Fruit fly (Drosophila melanogaster) whole organism, embryonic: ENCODE measurements around the gene CG9286.

Source experiments
- Aef1 ChIP-seq: fragments of 200-800 bp; sonication (Bioruptor generic); IDR thresholded peaks from 3 replicates; pipeline ENCODE4 v1.3.6; 2022; ENCODE audit warnings: missing biosample characterization, missing genetic modification characterization
- Bgb ChIP-seq: fragments of 200-800 bp; sonication (Bioruptor generic); IDR thresholded peaks from 2 replicates; pipeline ENCODE4 v1.3.6; 2022; ENCODE audit warnings: missing biosample characterization, missing genetic modification characterization; ENCODE audit not compliant: partially characterized antibody
- C15 ChIP-seq: fragments of 200-800 bp; sonication (Bioruptor generic); IDR thresholded peaks from 3 replicates; pipeline ENCODE4 v1.3.6; 2022; ENCODE audit warnings: missing biosample characterization, missing genetic modification characterization
- CG10267 ChIP-seq: fragments of 200-800 bp; sonication (Bioruptor generic); optimal IDR thresholded peaks from 2 replicates; lab custom pipeline; 2018; ENCODE audit warnings: missing biosample characterization, mild to moderate bottlenecking, missing genetic modification characterization, moderate library complexity
- CG10462 ChIP-seq: fragments of 200-800 bp; sonication (Bioruptor generic); optimal IDR thresholded peaks from 2 replicates; lab custom pipeline; 2016; ENCODE audit warnings: missing biosample characterization, missing genetic modification characterization
- CG12219 ChIP-seq: fragments of 200-800 bp; sonication (Bioruptor generic); optimal IDR thresholded peaks from 3 replicates; lab custom pipeline; 2018; ENCODE audit warnings: missing biosample characterization, mild to moderate bottlenecking, missing genetic modification characterization
- CG13287 ChIP-seq: fragments of 200-800 bp; sonication (Bioruptor generic); IDR thresholded peaks from 2 replicates; pipeline ENCODE4 v1.3.6; 2022; ENCODE audit warnings: missing biosample characterization, missing genetic modification characterization; ENCODE audit not compliant: partially characterized antibody
- CG16779 ChIP-seq: fragments of 200-800 bp; sonication (Bioruptor generic); IDR thresholded peaks from 2 replicates; pipeline ENCODE4 v1.3.6; 2022; ENCODE audit warnings: missing biosample characterization, missing genetic modification characterization
- CG30020 ChIP-seq: fragments of 200-800 bp; optimal IDR thresholded peaks from 2 replicates; lab custom pipeline; 2019; ENCODE audit warnings: missing biosample characterization, mild to moderate bottlenecking, missing genetic modification characterization, moderate library complexity
- CG31224 ChIP-seq: fragments of 200-800 bp; sonication (Bioruptor generic); IDR thresholded peaks from 2 replicates; pipeline ENCODE4 v1.3.6; 2022; ENCODE audit warnings: missing biosample characterization, missing genetic modification characterization
- CG3163 ChIP-seq: fragments of 200-800 bp; sonication (Bioruptor generic); optimal IDR thresholded peaks from 3 replicates; lab custom pipeline; 2016; ENCODE audit warnings: missing biosample characterization, missing genetic modification characterization
- CG33213 ChIP-seq: fragments of 200-800 bp; sonication (Bioruptor generic); optimal IDR thresholded peaks from 3 replicates; lab custom pipeline; 2016; ENCODE audit warnings: missing biosample characterization, missing genetic modification characterization
- CG3407 ChIP-seq: fragments of 200-800 bp; sonication (Bioruptor generic); optimal IDR thresholded peaks from 2 replicates; lab custom pipeline; 2018; ENCODE audit warnings: missing biosample characterization, mild to moderate bottlenecking, missing genetic modification characterization
- CG4328 ChIP-seq: fragments of 200-800 bp; sonication (Bioruptor generic); optimal IDR thresholded peaks from 3 replicates; lab custom pipeline; 2017; ENCODE audit warnings: missing biosample characterization, missing genetic modification reagents, missing genetic modification characterization
- CG4360 ChIP-seq: fragments of 200-800 bp; sonication (Bioruptor generic); IDR thresholded peaks from 2 replicates; pipeline ENCODE4 v1.3.6; 2022; ENCODE audit warnings: missing biosample characterization, missing genetic modification characterization
- CG5180 ChIP-seq: fragments of 200-800 bp; sonication (Bioruptor generic); optimal IDR thresholded peaks from 3 replicates; lab custom pipeline; 2017; ENCODE audit warnings: missing biosample characterization, missing genetic modification characterization, mild to moderate bottlenecking, moderate library complexity, missing genetic modification reagents
- CG5245 ChIP-seq: fragments of 200-800 bp; sonication (Bioruptor generic); optimal IDR thresholded peaks from 3 replicates; lab custom pipeline; 2016; ENCODE audit warnings: missing biosample characterization, missing genetic modification characterization
- CG7556 ChIP-seq: fragments of 200-800 bp; sonication (Bioruptor generic); optimal IDR thresholded peaks from 2 replicates; lab custom pipeline; 2017; ENCODE audit warnings: missing biosample characterization, mild to moderate bottlenecking, missing genetic modification characterization
- CG8089 ChIP-seq: fragments of 200-800 bp; sonication (Bioruptor generic); optimal IDR thresholded peaks from 3 replicates; lab custom pipeline; 2016; ENCODE audit warnings: missing biosample characterization, missing genetic modification characterization
- CG8290 ChIP-seq, 3 experiments: fragments of 200-800 bp; sonication (Bioruptor generic); optimal IDR thresholded peaks; 2 replicates each; lab custom pipeline; 2016 to 2019; ENCODE audit warnings: missing biosample characterization in 3 of 3, missing genetic modification characterization in 3 of 3, mild to moderate bottlenecking in 2 of 3, moderate library complexity in 1 of 3
- CG9437 ChIP-seq: fragments of 200-800 bp; sonication (Bioruptor generic); optimal IDR thresholded peaks from 2 replicates; lab custom pipeline; 2018; ENCODE audit warnings: missing biosample characterization, mild to moderate bottlenecking, missing genetic modification characterization
- CkIIα-i1 ChIP-seq: fragments of 200-800 bp; sonication (Bioruptor generic); IDR thresholded peaks from 2 replicates; pipeline ENCODE4 v1.3.6; 2022; ENCODE audit warnings: missing biosample characterization, missing genetic modification characterization
- Dll ChIP-seq: fragments of 200-800 bp; sonication (Bioruptor generic); IDR thresholded peaks from 4 replicates; pipeline ENCODE4 v1.3.6; 2022; ENCODE audit warnings: missing biosample characterization, missing genetic modification characterization; ENCODE audit not compliant: partially characterized antibody
- Doc2 ChIP-seq: fragments of 200-800 bp; sonication (Bioruptor generic); IDR thresholded peaks from 2 replicates; pipeline ENCODE4 v1.3.6; 2022; ENCODE audit warnings: missing biosample characterization, missing genetic modification characterization
- HLH3B ChIP-seq: fragments of 200-800 bp; sonication (Bioruptor generic); IDR thresholded peaks from 2 replicates; pipeline ENCODE4 v1.3.6; 2022; ENCODE audit warnings: missing biosample characterization, missing genetic modification characterization
- Hr78 ChIP-seq, 2 experiments: fragments of 200-800 bp in 1 of 2; fragments of >200 bp in 1 of 2; sonication (Bioruptor generic) in 1 of 2; optimal IDR thresholded peaks; 2 replicates each; lab custom pipeline; 2017 to 2019; ENCODE audit warnings: missing biosample characterization in 2 of 2, missing genetic modification characterization in 2 of 2, mild to moderate bottlenecking in 1 of 2, moderate library complexity in 1 of 2
- Hsf ChIP-seq: fragments of 200-800 bp; sonication (Bioruptor generic); optimal IDR thresholded peaks from 3 replicates; lab custom pipeline; 2016; ENCODE audit warnings: missing biosample characterization, missing genetic modification characterization
- Med ChIP-seq: fragments of 200-800 bp; sonication (Bioruptor generic); peaks from one replicate; lab custom pipeline; 2016; ENCODE audit warnings: missing biosample characterization, missing genetic modification characterization, mild to moderate bottlenecking, inconsistent platforms, moderate library complexity
- Ptx1 ChIP-seq: fragments of 200-800 bp; sonication (Bioruptor generic); IDR thresholded peaks from 2 replicates; pipeline ENCODE4 v1.3.6; 2022; ENCODE audit warnings: missing biosample characterization, missing genetic modification characterization
- Rx ChIP-seq: fragments of 200-800 bp; sonication (Bioruptor generic); IDR thresholded peaks from 2 replicates; pipeline ENCODE4 v1.3.6; 2022; ENCODE audit warnings: missing biosample characterization, missing genetic modification characterization
- Stat92E ChIP-seq, 3 experiments: fragments of >200 bp in 2 of 3; fragments of 200-800 bp in 1 of 3; sonication (Bioruptor generic) in 1 of 3; optimal IDR thresholded peaks; 2 replicates each; lab custom pipeline; 2017 to 2019; ENCODE audit warnings: missing biosample characterization in 3 of 3, missing genetic modification characterization in 3 of 3, mild to moderate bottlenecking in 1 of 3, moderate library complexity in 1 of 3
- Trl ChIP-seq, 3 experiments: fragments of >200 bp in 2 of 3; fragments of 200-800 bp in 1 of 3; sonication (Bioruptor generic) in 1 of 3; optimal IDR thresholded peaks; 2 replicates in 1 of 3; 3 replicates in 2 of 3; lab custom pipeline; 2016 to 2017; ENCODE audit warnings: missing biosample characterization in 1 of 3, missing genetic modification characterization in 1 of 3
- abd-A ChIP-seq: fragments of 200-800 bp; sonication (Bioruptor generic); optimal IDR thresholded peaks from 3 replicates; lab custom pipeline; 2019; ENCODE audit warnings: missing biosample characterization, mild to moderate bottlenecking, missing genetic modification characterization, moderate library complexity
- bsh ChIP-seq, 2 experiments: fragments of 200-800 bp; sonication (Bioruptor generic); optimal IDR thresholded peaks; 2 replicates each; lab custom pipeline; 2017 to 2018; ENCODE audit warnings: mild to moderate bottlenecking in 2 of 2, missing biosample characterization in 2 of 2, missing genetic modification characterization in 2 of 2, moderate library complexity in 1 of 2
- cg ChIP-seq: fragments of 200-800 bp; sonication (Bioruptor generic); optimal IDR thresholded peaks from 3 replicates; lab custom pipeline; 2019; ENCODE audit warnings: missing biosample characterization, mild to moderate bottlenecking, missing genetic modification characterization, moderate library complexity
- chinmo ChIP-seq: fragments of 200-800 bp; sonication (Bioruptor generic); IDR thresholded peaks from 4 replicates; pipeline ENCODE4 v1.3.6; 2022; ENCODE audit warnings: missing biosample characterization, missing genetic modification characterization; ENCODE audit not compliant: partially characterized antibody
- corto ChIP-seq: fragments of 200-800 bp; sonication (Bioruptor generic); optimal IDR thresholded peaks from 2 replicates; lab custom pipeline; 2016; ENCODE audit warnings: missing biosample characterization, mild to moderate bottlenecking, missing genetic modification characterization, moderate library complexity
- cwo ChIP-seq: fragments of 200-800 bp; sonication (Bioruptor generic); optimal IDR thresholded peaks from 3 replicates; lab custom pipeline; 2017; ENCODE audit warnings: missing biosample characterization, missing genetic modification characterization, mild to moderate bottlenecking, moderate library complexity, missing genetic modification reagents
- dmrt11E ChIP-seq: fragments of 200-800 bp; sonication (Bioruptor generic); optimal IDR thresholded peaks from 3 replicates; lab custom pipeline; 2018; ENCODE audit warnings: missing biosample characterization, mild to moderate bottlenecking, missing genetic modification characterization, moderate library complexity
- kni ChIP-seq: fragments of 200-800 bp; sonication (Bioruptor generic); optimal IDR thresholded peaks from 3 replicates; lab custom pipeline; 2017; ENCODE audit warnings: mild to moderate bottlenecking, missing biosample characterization, missing genetic modification reagents, missing genetic modification characterization
- mirr ChIP-seq: fragments of 200-800 bp; sonication (Bioruptor generic); optimal IDR thresholded peaks from 3 replicates; lab custom pipeline; 2018; ENCODE audit warnings: missing biosample characterization, mild to moderate bottlenecking, missing genetic modification characterization
- nerfin-1 ChIP-seq: fragments of 200-800 bp; sonication (Bioruptor generic); optimal IDR thresholded peaks from 3 replicates; lab custom pipeline; 2019; ENCODE audit warnings: missing biosample characterization, mild to moderate bottlenecking, missing genetic modification characterization, moderate library complexity
- oc ChIP-seq: fragments of 200-800 bp; sonication (Bioruptor generic); optimal IDR thresholded peaks from 2 replicates; lab custom pipeline; 2018; ENCODE audit warnings: missing biosample characterization, mild to moderate bottlenecking, missing genetic modification characterization, moderate library complexity
- sd ChIP-seq: fragments of 200-800 bp; sonication (Bioruptor generic); optimal IDR thresholded peaks from 3 replicates; lab custom pipeline; 2018; ENCODE audit warnings: missing biosample characterization, mild to moderate bottlenecking, missing genetic modification characterization, moderate library complexity
- sens ChIP-seq: fragments of 200-800 bp; sonication (Bioruptor generic); peaks from one replicate; lab custom pipeline; 2016; ENCODE audit warnings: missing biosample characterization, missing genetic modification characterization
- tgo ChIP-seq: fragments of 200-800 bp; sonication (Bioruptor generic); IDR thresholded peaks from 3 replicates; pipeline ENCODE4 v1.3.6; 2022; ENCODE audit warnings: missing biosample characterization, missing genetic modification characterization
- tin ChIP-seq: fragments of 200-800 bp; sonication (Bioruptor generic); optimal IDR thresholded peaks from 3 replicates; lab custom pipeline; 2016; ENCODE audit warnings: missing biosample characterization, missing genetic modification characterization
- unc-4 ChIP-seq: fragments of 200-800 bp; sonication (Bioruptor generic); IDR thresholded peaks from 2 replicates; pipeline ENCODE4 v1.3.6; 2022; ENCODE audit warnings: missing biosample characterization, missing genetic modification characterization; ENCODE audit not compliant: partially characterized antibody

CG9286 gene

DNA sequence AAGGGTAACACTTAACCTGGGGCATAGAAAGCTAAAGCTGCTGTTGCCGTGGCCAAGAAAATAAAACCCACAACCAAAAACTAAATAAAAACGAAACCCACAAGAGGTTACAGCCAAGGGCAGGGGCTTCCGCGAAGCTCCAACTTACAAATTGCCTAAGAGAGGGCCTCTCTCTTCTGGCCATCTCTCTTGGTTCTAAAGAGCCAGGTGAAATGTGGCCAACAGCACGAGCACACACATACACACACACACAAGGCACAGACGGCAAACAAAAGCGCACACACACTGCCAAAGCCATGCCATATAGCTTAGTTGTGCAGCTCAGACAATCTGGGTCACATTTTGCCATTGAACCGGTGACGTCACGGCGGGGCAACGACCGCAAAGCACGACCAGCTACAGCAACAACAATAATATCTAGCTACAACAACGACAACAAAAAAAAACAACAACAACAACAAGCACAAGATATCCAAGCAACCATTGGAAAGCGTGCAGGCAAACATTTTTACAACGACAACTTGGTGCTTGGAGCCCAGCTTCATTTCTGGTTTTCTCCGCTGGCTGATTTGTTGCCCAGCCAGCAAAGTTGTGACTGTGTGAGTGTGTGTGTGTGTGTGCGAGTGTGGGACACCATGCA lies 16.0 kb downstream of the CG9286 start:
- TF ChIP-seq CG3163: peak; percentile 94
- peak; percentile 1 for TF ChIP-seq sens
- TF ChIP-seq CG8089: no peak
- no peak for TF ChIP-seq CG8290 (GFP tag; optimal IDR thresholded peaks at IDR 0.05; lab: Kevin White, UChicago)
- TF ChIP-seq CG8290 (tag; optimal IDR thresholded peaks at IDR 0.05; lab: Kevin White, UChicago): no peak
- TF ChIP-seq CkIIα-i1 (GFP tag; lab: Robert Waterston, UW): no peak
- peak; percentile 54 for TF ChIP-seq oc (tag; lab: Kevin White, UChicago)
- no peak for TF ChIP-seq Bgb (GFP tag; lab: Robert Waterston, UW)
- TF ChIP-seq tgo (GFP tag; lab: Robert Waterston, UW): no peak
- TF ChIP-seq Doc2 (GFP tag; lab: Robert Waterston, UW): no peak
- peak; percentile 39 for TF ChIP-seq mirr
- TF ChIP-seq sd: peak; percentile 30
- peak; percentile 54 for TF ChIP-seq abd-A
- peak; percentile 90 for TF ChIP-seq CG4360
- no peak for TF ChIP-seq Hsf (GFP tag; lab: Kevin White, UChicago)
- TF ChIP-seq Stat92E (GFP tag; optimal IDR thresholded peaks at IDR 0.05; lab: Kevin White, UChicago): no peak
- no peak for TF ChIP-seq Rx (GFP tag; lab: Robert Waterston, UW)
- TF ChIP-seq Trl (optimal IDR thresholded peaks at IDR 0.05; lab: Kevin White, UChicago): peak; percentile 61 to 65
- no peak for TF ChIP-seq Trl (GFP tag; optimal IDR thresholded peaks at IDR 0.05; lab: Kevin White, UChicago)
- peak; percentile 12 for TF ChIP-seq CG12219 (GFP tag; lab: Kevin White, UChicago)
- no peak for TF ChIP-seq CG16779 (GFP tag; lab: Robert Waterston, UW)
- no peak for TF ChIP-seq Aef1 (GFP tag; lab: Robert Waterston, UW)
- peak; percentile 41 for TF ChIP-seq Med (GFP tag; lab: Kevin White, UChicago)
- TF ChIP-seq CG4328 (GFP tag; lab: Kevin White, UChicago): no peak
- TF ChIP-seq chinmo (GFP tag; lab: Robert Waterston, UW): 0 out of 4 replicates have a peak, but pooled peaks have one; percentile 35
- peak; percentile 72 for TF ChIP-seq kni (GFP tag; lab: Kevin White, UChicago)
- TF ChIP-seq cg (GFP tag; lab: Kevin White, UChicago): peak; percentile 80
- TF ChIP-seq corto (GFP tag; lab: Kevin White, UChicago): no peak
- peak; percentile 65 for TF ChIP-seq CG5180 (GFP tag; lab: Kevin White, UChicago)
- no peak for TF ChIP-seq CG33213 (GFP tag; lab: Kevin White, UChicago)
- TF ChIP-seq C15 (GFP tag; lab: Robert Waterston, UW): 0 out of 3 replicates have a peak, but pooled peaks have one; percentile 17
- TF ChIP-seq CG10267 (tag; lab: Kevin White, UChicago): no peak
- TF ChIP-seq CG31224 (GFP tag; lab: Robert Waterston, UW): peak; percentile 55
- TF ChIP-seq Dll (GFP tag; lab: Robert Waterston, UW): no peak
- peak in 1 of 2 experiments; percentile 63 for TF ChIP-seq Hr78 (GFP tag; optimal IDR thresholded peaks at IDR 0.05; lab: Kevin White, UChicago)
- no peak for TF ChIP-seq CG3407 (GFP tag; lab: Kevin White, UChicago)
- no peak for TF ChIP-seq cwo (GFP tag; lab: Kevin White, UChicago)
- TF ChIP-seq CG13287 (GFP tag; lab: Robert Waterston, UW): no peak
- TF ChIP-seq CG30020 (tag; lab: Kevin White, UChicago): no peak

DNA sequence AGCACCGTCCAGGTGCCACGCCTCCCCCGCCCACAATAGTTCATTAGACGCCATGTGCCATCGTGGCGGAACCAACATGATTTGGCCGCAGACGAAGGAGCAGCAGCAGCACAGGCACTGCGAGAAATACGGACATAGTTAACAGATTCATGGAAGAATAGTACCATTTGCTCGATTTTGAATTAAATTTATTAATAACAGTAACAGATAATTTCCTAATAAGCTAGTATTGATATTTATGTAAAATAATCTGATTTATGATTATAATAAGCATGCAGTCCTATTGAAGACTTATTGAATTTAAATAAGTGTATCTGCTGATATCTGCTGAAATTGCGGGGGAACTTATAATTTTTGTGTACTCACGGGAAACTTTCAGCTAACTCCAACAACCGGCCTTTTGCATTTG lies 16.5 kb downstream of the CG9286 start:
- TF ChIP-seq CG9437 (GFP tag; lab: Kevin White, UChicago) (peak; percentile 11), CG5245 (GFP tag; lab: Kevin White, UChicago) (no peak), CG7556 (peak; percentile 22), Ptx1 (GFP tag; lab: Robert Waterston, UW) (0 out of 2 replicates have a peak, but pooled peaks have one; percentile 12), unc-4 (GFP tag; lab: Robert Waterston, UW) (no peak), HLH3B (GFP tag; lab: Robert Waterston, UW) (0 out of 2 replicates have a peak, but pooled peaks have one; percentile 5), dmrt11E (tag; lab: Kevin White, UChicago) (peak; percentile 2), CG10462 (GFP tag; lab: Kevin White, UChicago) (no peak), tin (peak; percentile 0), bsh (GFP tag; optimal IDR thresholded peaks at IDR 0.05; lab: Kevin White, UChicago) (peak in 1 of 2 experiments; percentile 51), nerfin-1 (tag; lab: Kevin White, UChicago) (no peak)
